Fruit fly (Drosophila melanogaster) Kc167 (cell line): ENCODE data around the gene Sec10.

ENCODE experiments used
- Myc ChIP-seq: fragments of >200 bp; optimal IDR thresholded peaks from 2 replicates; lab custom pipeline; 2017; ENCODE audit warnings: missing external identifiers
- Sin3A ChIP-seq: fragments of >200 bp; optimal IDR thresholded peaks from 2 replicates; lab custom pipeline; 2018; ENCODE audit warnings: missing external identifiers
- h ChIP-seq: fragments of >200 bp; optimal IDR thresholded peaks from 3 replicates; lab custom pipeline; 2018; ENCODE audit warnings: missing external identifiers
- insv ChIP-seq: fragments of >200 bp; optimal IDR thresholded peaks from 3 replicates; lab custom pipeline; 2018; ENCODE audit warnings: missing external identifiers
- psq ChIP-seq: fragments of >200 bp; optimal IDR thresholded peaks from 2 replicates; lab custom pipeline; 2017; ENCODE audit warnings: missing external identifiers
- ttk ChIP-seq: sonication (Bioruptor generic); optimal IDR thresholded peaks from 2 replicates; lab custom pipeline; 2017; ENCODE audit warnings: missing external identifiers

Gene Sec10

DNA sequence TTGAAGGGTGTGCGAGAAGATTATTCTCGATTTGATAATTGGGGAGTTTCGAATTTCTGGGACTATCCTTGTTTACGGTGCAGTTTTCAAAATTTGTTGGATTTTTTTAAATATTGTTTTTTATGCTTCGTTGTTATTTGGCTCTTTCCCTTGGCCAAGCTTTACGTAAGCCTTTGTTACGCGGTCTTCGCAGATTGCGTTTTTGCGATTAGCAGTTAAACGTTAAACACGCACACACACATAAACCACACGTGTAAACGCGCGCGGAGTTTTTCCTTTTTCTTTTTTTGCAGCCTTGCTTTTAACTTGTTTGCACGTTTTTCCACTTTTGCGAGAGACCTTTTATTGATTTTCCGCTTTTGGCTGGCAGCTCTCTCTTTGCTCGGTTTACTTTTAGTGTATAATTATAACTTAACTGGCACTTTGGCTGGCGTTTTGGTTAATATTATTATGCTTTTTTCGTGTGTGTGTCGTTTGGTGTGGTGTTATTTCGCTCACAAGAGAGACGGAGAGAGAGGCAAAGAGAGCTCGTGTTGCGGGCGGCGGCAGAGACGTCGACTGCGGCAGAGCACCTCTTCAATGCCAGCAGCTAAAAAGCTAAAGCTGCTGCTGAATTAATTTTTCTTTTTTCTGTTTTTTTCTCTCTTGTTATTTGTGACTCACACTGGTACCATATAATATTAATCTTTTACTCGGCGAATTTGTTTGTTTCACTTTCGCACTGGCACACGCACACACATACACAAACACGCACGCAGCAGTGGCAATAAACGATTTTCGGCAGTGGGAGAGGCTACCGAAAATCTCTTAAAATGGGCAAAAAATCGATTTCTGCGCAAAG lies 29.9 kb upstream of the Sec10 start:
- no peak for TF ChIP-seq psq (lab: Kevin White, UChicago)
- TF ChIP-seq Sin3A (lab: Kevin White, UChicago) = no peak
- no peak for TF ChIP-seq ttk (lab: Kevin White, UChicago)
- no peak for TF ChIP-seq h (lab: Kevin White, UChicago)
- TF ChIP-seq insv (lab: Kevin White, UChicago) = no peak
- TF ChIP-seq Myc (lab: Kevin White, UChicago) = no peak

DNA sequence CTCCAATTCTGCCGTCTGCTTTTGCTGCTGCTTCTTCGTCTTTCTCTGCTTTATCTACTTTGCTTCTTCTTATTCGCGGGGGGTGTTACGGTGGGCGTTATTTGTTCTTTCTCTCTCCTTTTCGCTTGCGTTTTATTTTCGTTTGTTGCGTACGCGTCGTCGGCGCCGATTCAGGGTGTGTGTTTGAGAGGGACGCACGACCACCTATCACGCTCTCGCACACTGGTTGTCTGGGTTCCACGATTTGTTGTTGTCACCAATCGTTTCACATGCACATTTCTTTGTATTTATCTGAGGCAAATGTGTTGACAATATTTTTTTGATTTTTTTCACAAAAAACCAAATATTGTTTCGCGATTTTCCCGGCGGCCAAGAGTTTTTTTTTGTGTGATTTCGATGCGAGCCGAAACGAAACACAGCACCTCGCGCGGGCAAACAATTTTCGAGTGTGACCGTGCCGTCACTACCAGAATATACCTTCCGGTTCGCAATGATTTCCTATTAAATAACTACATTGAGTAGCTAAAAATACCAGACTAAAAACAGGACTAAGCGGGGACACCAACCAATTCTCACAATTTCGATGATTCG lies 29.2 kb upstream of the Sec10 start, which contains the start of gene Syx1A:
TSS of gene Syx1A (minus strand) at position 452 of the 591 bp plus-strand sequence.
- TF ChIP-seq Sin3A (lab: Kevin White, UChicago) (no peak), psq (lab: Kevin White, UChicago) (no peak), insv (lab: Kevin White, UChicago) (no peak), Myc (lab: Kevin White, UChicago) (no peak), h (lab: Kevin White, UChicago) (no peak), ttk (lab: Kevin White, UChicago) (no peak)

- TF ChIP-seq h (lab: Kevin White, UChicago) (no peak), Myc (lab: Kevin White, UChicago) (no peak), insv (lab: Kevin White, UChicago) (no peak), Sin3A (lab: Kevin White, UChicago) (no peak), psq (lab: Kevin White, UChicago) (no peak), ttk (lab: Kevin White, UChicago) (no peak)
Observed at dm6 chr3R:24106059-24106631, 28.5 kb upstream of the Sec10 start.

DNA sequence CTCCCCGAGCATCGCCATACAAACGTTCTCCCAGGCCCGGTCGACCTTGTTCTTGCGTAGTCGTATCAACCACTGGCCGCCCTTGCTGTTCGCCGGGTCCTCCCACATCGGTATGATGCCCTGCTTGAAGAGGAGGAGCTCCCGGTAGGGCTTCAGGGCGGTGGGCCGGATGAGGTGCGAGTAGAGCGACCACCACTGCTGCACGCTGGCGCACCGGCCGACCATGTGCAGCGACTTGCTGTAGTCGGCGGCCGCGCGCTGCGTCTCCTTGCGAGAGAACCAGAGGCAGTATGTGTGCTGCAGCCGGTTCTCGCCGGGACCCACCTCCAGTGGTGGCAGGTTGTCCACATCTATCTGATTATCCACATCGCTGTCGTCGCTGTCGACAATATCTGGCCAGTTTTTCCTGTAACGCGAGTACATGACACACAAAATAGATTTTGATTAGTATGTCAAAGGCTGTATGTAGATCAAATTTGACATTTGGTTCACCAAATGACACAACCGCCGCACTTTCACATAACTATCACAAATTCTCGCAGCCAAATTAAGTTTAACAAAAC lies 27.7 kb upstream of the Sec10 start, which contains the start of gene CG10694:
TSS of gene CG10694 (plus strand) at position 513 of the 563 bp plus-strand sequence.
- TF ChIP-seq psq (lab: Kevin White, UChicago) = no peak
- TF ChIP-seq insv (lab: Kevin White, UChicago) = no peak
- TF ChIP-seq h (lab: Kevin White, UChicago) = no peak
- TF ChIP-seq Myc (lab: Kevin White, UChicago) = no peak
- no peak for TF ChIP-seq Sin3A (lab: Kevin White, UChicago)
- no peak for TF ChIP-seq ttk (lab: Kevin White, UChicago)

DNA sequence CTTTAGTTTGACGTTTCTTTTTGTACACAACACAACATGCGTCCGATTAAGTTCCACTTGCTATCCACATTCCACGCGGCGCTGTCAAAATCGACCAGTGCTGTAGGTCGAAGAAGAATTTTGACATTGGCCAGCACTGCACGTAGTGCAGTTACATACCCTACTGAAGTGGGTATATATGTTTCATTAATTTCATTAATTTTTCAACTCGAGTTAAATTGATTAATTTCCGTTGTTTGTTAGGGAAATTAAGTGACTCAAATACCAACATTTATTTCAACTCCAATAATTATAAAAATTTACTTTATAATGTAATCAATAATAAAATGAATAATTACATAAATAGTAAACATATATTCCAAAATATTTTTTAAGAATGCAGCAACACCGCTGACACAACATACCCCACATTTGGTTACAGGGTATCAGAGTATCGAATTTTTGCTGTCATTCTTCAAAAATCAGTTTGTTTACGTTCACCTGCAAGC lies 25.7 kb upstream of the Sec10 start, which contains the start of the genes eIF4EHP and CG18428:
TSS of gene eIF4EHP (minus strand) at position 59 of the 488 bp plus-strand sequence.
TSS of gene CG18428 (plus strand) at position 435 of the 488 bp plus-strand sequence.
- TF ChIP-seq h (lab: Kevin White, UChicago) (no peak), insv (lab: Kevin White, UChicago) (no peak), Sin3A (lab: Kevin White, UChicago) (no peak), ttk (lab: Kevin White, UChicago) (no peak), Myc (lab: Kevin White, UChicago) (no peak), psq (lab: Kevin White, UChicago) (no peak)

DNA sequence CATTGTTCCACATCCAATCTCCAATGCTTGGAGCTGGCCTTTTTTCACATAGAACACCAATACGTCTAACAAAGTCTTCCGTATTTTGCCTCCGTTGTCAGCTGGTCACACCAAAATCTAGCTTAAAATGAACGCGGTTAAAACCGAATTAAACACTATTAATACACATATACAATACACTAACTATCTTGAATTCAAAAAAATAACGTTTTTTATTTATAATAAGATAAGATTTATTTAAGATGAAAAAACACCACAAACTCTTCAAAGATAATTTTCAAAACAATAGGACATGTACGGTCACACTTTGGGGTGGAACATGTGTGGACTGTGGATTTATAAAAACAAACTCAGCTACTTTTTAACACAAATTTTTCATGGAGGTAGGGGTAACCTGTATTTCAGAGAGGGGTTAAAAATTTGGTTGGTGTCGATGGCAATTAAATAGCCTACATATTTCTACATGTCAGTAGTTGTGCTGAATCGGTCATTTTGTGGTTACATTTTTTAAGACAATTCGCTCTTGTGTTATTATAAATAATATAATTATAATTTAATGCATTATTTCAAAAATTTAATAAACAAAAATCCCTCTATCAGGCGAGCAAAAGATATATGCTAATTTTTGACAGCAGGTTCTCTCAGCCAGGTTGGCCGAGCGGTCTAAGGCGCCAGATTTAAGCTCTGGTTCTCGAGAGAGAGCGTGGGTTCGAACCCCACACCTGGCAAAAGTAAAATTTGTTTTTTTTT lies 22.1 kb upstream of the Sec10 start, which contains the start of gene CG13605:
TSS of gene CG13605 (minus strand) at position 70 of the 750 bp plus-strand sequence.
- TF ChIP-seq ttk (lab: Kevin White, UChicago) = no peak
- TF ChIP-seq h (lab: Kevin White, UChicago) = no peak
- TF ChIP-seq psq (lab: Kevin White, UChicago) = no peak
- TF ChIP-seq Myc (lab: Kevin White, UChicago) = no peak
- TF ChIP-seq insv (lab: Kevin White, UChicago) = no peak
- no peak for TF ChIP-seq Sin3A (lab: Kevin White, UChicago)

DNA sequence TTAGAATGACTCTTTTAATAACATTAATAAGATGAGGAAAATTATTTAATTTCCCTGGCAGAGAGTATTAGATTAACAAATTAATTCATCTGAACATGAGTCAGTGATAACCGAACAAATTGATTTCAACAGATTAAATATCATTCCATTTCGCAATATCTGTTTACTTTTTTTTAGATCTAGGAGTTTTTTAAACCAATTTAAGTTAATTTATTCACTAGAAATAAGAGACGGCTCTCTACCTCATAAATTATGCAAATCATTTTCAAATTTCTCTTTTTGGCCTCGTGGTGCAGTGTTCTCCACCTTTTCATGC lies 21.6 kb upstream of the Sec10 start, which contains the start of gene Root:
TSS of gene Root (plus strand) at position 217 of the 316 bp plus-strand sequence.
- TF ChIP-seq Myc (lab: Kevin White, UChicago) (no peak), Sin3A (lab: Kevin White, UChicago) (no peak), psq (lab: Kevin White, UChicago) (no peak), ttk (lab: Kevin White, UChicago) (no peak), insv (lab: Kevin White, UChicago) (no peak), h (lab: Kevin White, UChicago) (no peak)

- TF ChIP-seq h (lab: Kevin White, UChicago) = no peak
- TF ChIP-seq Myc (lab: Kevin White, UChicago) = no peak
- no peak for TF ChIP-seq Sin3A (lab: Kevin White, UChicago)
- no peak for TF ChIP-seq psq (lab: Kevin White, UChicago)
- no peak for TF ChIP-seq insv (lab: Kevin White, UChicago)
Observed at dm6 chr3R:24116180-24116579, 18.5 kb upstream of the Sec10 start, which contains the start of gene CG13607. Gene CG13607 (minus strand): TSS chr3R:24116322.

dm6 chr3R:24116972-24117371 lies 17.7 kb upstream of the Sec10 start:
- TF ChIP-seq insv (lab: Kevin White, UChicago) = no peak
- no peak for TF ChIP-seq ttk (lab: Kevin White, UChicago)
- TF ChIP-seq Myc (lab: Kevin White, UChicago) = no peak
- no peak for TF ChIP-seq Sin3A (lab: Kevin White, UChicago)
- TF ChIP-seq psq (lab: Kevin White, UChicago) = no peak
- TF ChIP-seq h (lab: Kevin White, UChicago) = no peak
